Fruit fly (Drosophila melanogaster): ENCODE data around the gene Pde11.
A peak's percentile ranks its signal among the peaks of the same experiment; 100 is the strongest.

Gene Pde11

dm6 chr2L:18484382-18485050 is 105.6 kb downstream of the Pde11 start, which contains the start of gene CG10283:
Gene CG10283 (minus strand): TSS chr2L:18484513.
- TF ChIP-seq Mnt (GFP tag; optimal IDR thresholded peaks at IDR 0.05), result peak; percentile 57
- TF ChIP-seq CG11617 (GFP tag; optimal IDR thresholded peaks at IDR 0.05), result no peak
- peak; percentile 60 for TF ChIP-seq bab1 (GFP tag; optimal IDR thresholded peaks at IDR 0.05)
- peak; percentile 2 for TF ChIP-seq cic (GFP tag; optimal IDR thresholded peaks at IDR 0.05)
- no peak for TF ChIP-seq CG14711 (tag; optimal IDR thresholded peaks at IDR 0.05)
- TF ChIP-seq tj (GFP tag; optimal IDR thresholded peaks at IDR 0.05), result peak; percentile 49
- peak; percentile 37 for TF ChIP-seq CG12768 (GFP tag; optimal IDR thresholded peaks at IDR 0.05)

dm6 chr2L:18484040-18484381 is 106.1 kb downstream of the Pde11 start:
- TF ChIP-seq CG7101 (tag; optimal IDR thresholded peaks at IDR 0.05) (no peak), CG11617 (GFP tag; optimal IDR thresholded peaks at IDR 0.05) (no peak), Hr96 (GFP tag; optimal IDR thresholded peaks at IDR 0.05) (no peak), tj (GFP tag; optimal IDR thresholded peaks at IDR 0.05) (no peak), Crg-1 (GFP tag; optimal IDR thresholded peaks at IDR 0.05) (peak; percentile 0), CG12768 (GFP tag; optimal IDR thresholded peaks at IDR 0.05) (no peak), CG14711 (tag; optimal IDR thresholded peaks at IDR 0.05) (no peak)

- TF ChIP-seq kay (GFP tag; ENCODE audit: borderline replicate concordance), result no peak
- TF ChIP-seq tj (GFP tag; optimal IDR thresholded peaks at IDR 0.05), result peak; percentile 57
These were observed 107.2 kb downstream of the Pde11 start for dm6 chr2L:18482989-18483388.

dm6 chr2L:18482170-18482569 is 108.0 kb downstream of the Pde11 start:
- TF ChIP-seq CG33017 (tag; optimal IDR thresholded peaks at IDR 0.05) (no peak), CG7045 (GFP tag; optimal IDR thresholded peaks at IDR 0.05) (no peak), CG7101 (tag; optimal IDR thresholded peaks at IDR 0.05) (no peak), Clk (GFP tag; optimal IDR thresholded peaks at IDR 0.05) (no peak)
